Worm (Caenorhabditis elegans) whole organism, L1 larva: ENCODE results near the gene immp-1.

Source experiments
- ama-1 ChIP-seq: fragments of 150-350 bp; optimal IDR thresholded peaks from 2 replicates; lab custom pipeline; 2014
- ceh-82 ChIP-seq, 3 experiments: fragments of 150-350 bp in 1 of 3; sonication (generic microtip) in 2 of 3; optimal IDR thresholded peaks; 2 replicates each; lab custom pipeline; 2014 to 2017; ENCODE audit warnings: missing biosample characterization in 3 of 3, missing genetic modification characterization in 3 of 3
- efl-1 ChIP-seq, 4 experiments: fragments of 150-350 bp; optimal IDR thresholded peaks in 3 of 4; peaks in 1 of 4; 1 replicate in 1 of 4; 2 replicates in 3 of 4; lab custom pipeline; 2014; ENCODE audit warnings: missing biosample characterization in 2 of 4, missing genetic modification characterization in 2 of 4, missing genetic modification reagents in 2 of 4
- elt-2 ChIP-seq: sonication (generic microtip); optimal IDR thresholded peaks from 2 replicates; lab custom pipeline; 2016; ENCODE audit warnings: missing genetic modification characterization, mild to moderate bottlenecking, inconsistent platforms, missing compliant biosample characterization, missing genetic modification reagents
- fos-1 ChIP-seq: fragments of 150-350 bp; optimal IDR thresholded peaks from 2 replicates; lab custom pipeline; 2014; ENCODE audit warnings: missing biosample characterization, missing genetic modification characterization
- grh-1 ChIP-seq: fragments of 200-800 bp; sonication (Bioruptor generic); IDR thresholded peaks from 2 replicates; pipeline ENCODE4 v1.3.6; 2022; ENCODE audit warnings: missing genetic modification reagents, missing genetic modification characterization, missing compliant biosample characterization
- mep-1 ChIP-seq: fragments of 150-350 bp; optimal IDR thresholded peaks from 2 replicates; lab custom pipeline; 2014; ENCODE audit warnings: missing biosample characterization, missing genetic modification characterization
- pag-3 ChIP-seq: sonication (generic microtip); optimal IDR thresholded peaks from 2 replicates; lab custom pipeline; 2017; ENCODE audit warnings: missing genetic modification characterization, mild to moderate bottlenecking, missing compliant biosample characterization, antibody characterized with exemption, borderline replicate concordance; ENCODE audit not compliant: insufficient read depth
- tbx-2 ChIP-seq: sonication (generic microtip); optimal IDR thresholded peaks from 2 replicates; lab custom pipeline; 2016; ENCODE audit warnings: missing genetic modification characterization, missing compliant biosample characterization
- tlp-1 ChIP-seq: fragments of 150-350 bp; optimal IDR thresholded peaks from 2 replicates; lab custom pipeline; 2014; ENCODE audit warnings: missing biosample characterization, missing genetic modification characterization

- TF ChIP-seq ceh-82 (tag; optimal IDR thresholded peaks at IDR 0.05; lab: Kevin White, UChicago) = no peak
- no peak for TF ChIP-seq tbx-2 (tag; lab: Kevin White, UChicago)
- TF ChIP-seq tlp-1 (tag; lab: Kevin White, UChicago) = no peak
- TF ChIP-seq grh-1 = no peak
- TF ChIP-seq fos-1 = no peak
- no peak for TF ChIP-seq elt-2 (tag; lab: Kevin White, UChicago)
- no peak for TF ChIP-seq mep-1 (tag; lab: Kevin White, UChicago)
- no peak for TF ChIP-seq ama-1 (lab: Kevin White, UChicago)
- TF ChIP-seq efl-1 (optimal IDR thresholded peaks at IDR 0.05; lab: Kevin White, UChicago) = no peak
- TF ChIP-seq efl-1 (GFP tag; optimal IDR thresholded peaks at IDR 0.05 in 1 of 2; lab: Kevin White, UChicago) = peak in 1 of 2 experiments; percentile 69
- no peak for TF ChIP-seq pag-3 (tag; lab: Kevin White, UChicago)
Measured at ce11 chrIII:11731491-11731890, 43.3 kb upstream of the immp-1 start.
